Worm (Caenorhabditis elegans): ENCODE measurements around the gene rab-37.
"Not testable (repeated sequence)": the region's sequence is repeated elsewhere in the genome, so short reads cannot be mapped to it uniquely, and the experiment has no call there.

The rab-37 gene

ce11 chrX:4215500-4216107 is 20.0 kb downstream of the rab-37 start:
- TF ChIP-seq W03F9.2 (tag; optimal IDR thresholded peaks at IDR 0.05) (no peak), him-1 (tag; optimal IDR thresholded peaks at IDR 0.05) (no peak), dao-5 (tag; optimal IDR thresholded peaks at IDR 0.05) (no peak)

- no peak for TF ChIP-seq dao-5 (tag; optimal IDR thresholded peaks at IDR 0.05)
- TF ChIP-seq W03F9.2 (tag; optimal IDR thresholded peaks at IDR 0.05): no peak
- peak; percentile 1 for TF ChIP-seq him-1 (tag; optimal IDR thresholded peaks at IDR 0.05)
Measured at ce11 chrX:4214643-4215042, 21.0 kb downstream of the rab-37 start.

ce11 chrX:4209131-4209530 is 26.5 kb downstream of the rab-37 start:
- TF ChIP-seq him-1 (tag; optimal IDR thresholded peaks at IDR 0.05): peak; percentile 100
- TF ChIP-seq dao-5 (tag; optimal IDR thresholded peaks at IDR 0.05): peak; percentile 90
- peak; percentile 98 for TF ChIP-seq W03F9.2 (tag; optimal IDR thresholded peaks at IDR 0.05)

- TF ChIP-seq dao-5 (tag; optimal IDR thresholded peaks at IDR 0.05) (no peak), W03F9.2 (tag; optimal IDR thresholded peaks at IDR 0.05) (peak; percentile 23), him-1 (tag; optimal IDR thresholded peaks at IDR 0.05) (no peak)
Measured at ce11 chrX:4208495-4208894, 27.2 kb downstream of the rab-37 start.

ce11 chrX:4207385-4207784 is 28.3 kb downstream of the rab-37 start, which contains the start of gene F20B6.9:
Gene F20B6.9, minus strand, starts transcription at chrX:4207485.
- not testable (repeated sequence) for TF ChIP-seq dao-5, W03F9.2, him-1 (tag; optimal IDR thresholded peaks at IDR 0.05)

- not testable (repeated sequence) for TF ChIP-seq dao-5, him-1, W03F9.2 (tag; optimal IDR thresholded peaks at IDR 0.05)
Measured at ce11 chrX:4202114-4202513, 33.5 kb downstream of the rab-37 start, which contains the start of gene F20B6.6. Gene F20B6.6, minus strand, starts transcription at chrX:4202214.

- not testable (repeated sequence) for TF ChIP-seq dao-5, him-1, W03F9.2 (tag; optimal IDR thresholded peaks at IDR 0.05)
Measured at ce11 chrX:4199829-4200228, 35.8 kb downstream of the rab-37 start, which contains the start of gene F20B6.5. Gene F20B6.5, minus strand, starts transcription at chrX:4199929.

- TF ChIP-seq W03F9.2 (tag; optimal IDR thresholded peaks at IDR 0.05) (no peak), dao-5 (tag; optimal IDR thresholded peaks at IDR 0.05) (no peak), him-1 (tag; optimal IDR thresholded peaks at IDR 0.05) (no peak)
Measured at ce11 chrX:4196431-4196830, 39.2 kb downstream of the rab-37 start, which contains the start of gene F20B6.4. Gene F20B6.4, minus strand, starts transcription at chrX:4196531.

- TF ChIP-seq W03F9.2 (tag; optimal IDR thresholded peaks at IDR 0.05): no peak
Measured at ce11 chrX:4193080-4193479, 42.6 kb downstream of the rab-37 start.

- TF ChIP-seq him-1 (tag; optimal IDR thresholded peaks at IDR 0.05) (no peak), W03F9.2 (tag; optimal IDR thresholded peaks at IDR 0.05) (no peak), dao-5 (tag; optimal IDR thresholded peaks at IDR 0.05) (no peak)
Measured at ce11 chrX:4192235-4192634, 43.4 kb downstream of the rab-37 start.

- peak; percentile 18 for TF ChIP-seq him-1 (tag; optimal IDR thresholded peaks at IDR 0.05)
- no peak for TF ChIP-seq dao-5 (tag; optimal IDR thresholded peaks at IDR 0.05)
- TF ChIP-seq W03F9.2 (tag; optimal IDR thresholded peaks at IDR 0.05): peak; percentile 79
Measured at ce11 chrX:4190537-4191144, 45.0 kb downstream of the rab-37 start, which contains the start of gene vha-12. Gene vha-12, plus strand, starts transcription at chrX:4191094.

ce11 chrX:4186656-4187055 is 49.0 kb downstream of the rab-37 start, which contains the start of gene mrp-6:
Gene mrp-6, minus strand, starts transcription at chrX:4186756.
- no peak for TF ChIP-seq W03F9.2 (tag; optimal IDR thresholded peaks at IDR 0.05)
- no peak for TF ChIP-seq him-1 (tag; optimal IDR thresholded peaks at IDR 0.05)
- TF ChIP-seq dao-5 (tag; optimal IDR thresholded peaks at IDR 0.05): no peak
